Worm (Caenorhabditis elegans): ENCODE results near the gene bre-3.
A peak's percentile ranks its signal among the peaks of the same experiment; 100 is the strongest.

The bre-3 gene

ce11 chrIII:9501072-9501471 lies 15.8 kb upstream of the bre-3 start:
- TF ChIP-seq unc-39 (tag; optimal IDR thresholded peaks at IDR 0.05) (no peak), nhr-28 (tag; optimal IDR thresholded peaks at IDR 0.05) (no peak), elt-3 (tag; optimal IDR thresholded peaks at IDR 0.05) (no peak), flh-1 (GFP tag; optimal IDR thresholded peaks at IDR 0.05) (no peak), hlh-1 (tag; optimal IDR thresholded peaks at IDR 0.05) (no peak), mls-2 (tag; optimal IDR thresholded peaks at IDR 0.05) (no peak), mep-1 (tag; optimal IDR thresholded peaks at IDR 0.05) (no peak), bed-3 (GFP tag; optimal IDR thresholded peaks at IDR 0.05) (no peak), ztf-11 (tag; optimal IDR thresholded peaks at IDR 0.05) (no peak), ceh-83 (GFP tag; optimal IDR thresholded peaks at IDR 0.05) (no peak), nhr-76 (tag; optimal IDR thresholded peaks at IDR 0.05) (no peak), ces-1 (GFP tag; optimal IDR thresholded peaks at IDR 0.05) (no peak)

ce11 chrIII:9500267-9500666 lies 15.0 kb upstream of the bre-3 start, which contains the start of gene sod-4:
sod-4 (minus strand) TSS chrIII:9500375.
- TF ChIP-seq unc-62 (GFP tag; optimal IDR thresholded peaks at IDR 0.05): no peak
- TF ChIP-seq lin-32 (GFP tag; optimal IDR thresholded peaks at IDR 0.05): no peak
- TF ChIP-seq elt-3 (tag; optimal IDR thresholded peaks at IDR 0.05): no peak
- TF ChIP-seq unc-120 (tag; optimal IDR thresholded peaks at IDR 0.05; ENCODE audit: poor library complexity, severe bottlenecking): no peak
- TF ChIP-seq mep-1 (tag; optimal IDR thresholded peaks at IDR 0.05): no peak
- TF ChIP-seq hlh-1 (tag; optimal IDR thresholded peaks at IDR 0.05): no peak
- no peak for TF ChIP-seq snpc-4 (tag; optimal IDR thresholded peaks at IDR 0.05)
- TF ChIP-seq ztf-11 (tag; optimal IDR thresholded peaks at IDR 0.05): no peak
- no peak for TF ChIP-seq sptf-1 (tag; optimal IDR thresholded peaks at IDR 0.05)
- no peak for TF ChIP-seq ces-1 (GFP tag; optimal IDR thresholded peaks at IDR 0.05)
- no peak for TF ChIP-seq flh-1 (GFP tag; optimal IDR thresholded peaks at IDR 0.05)
- no peak for TF ChIP-seq blmp-1 (tag; optimal IDR thresholded peaks at IDR 0.05)

ce11 chrIII:9497412-9497811 lies 12.1 kb upstream of the bre-3 start:
- TF ChIP-seq unc-62 (GFP tag; optimal IDR thresholded peaks at IDR 0.05) (no peak), zip-8 (tag; optimal IDR thresholded peaks at IDR 0.05) (peak; percentile 94)

ce11 chrIII:9496083-9496482 lies 10.8 kb upstream of the bre-3 start:
- TF ChIP-seq snpc-4 (tag; optimal IDR thresholded peaks at IDR 0.05) (no peak), M03D4.4 (tag; optimal IDR thresholded peaks at IDR 0.05) (no peak), unc-39 (tag; optimal IDR thresholded peaks at IDR 0.05) (no peak), elt-1 (tag; optimal IDR thresholded peaks at IDR 0.05; ENCODE audit: borderline replicate concordance, insufficient read depth) (no peak), tbx-8 (GFP tag; optimal IDR thresholded peaks at IDR 0.05) (no peak)

- TF ChIP-seq nhr-28 (tag; optimal IDR thresholded peaks at IDR 0.05): no peak
- TF ChIP-seq ceh-43 (GFP tag; optimal IDR thresholded peaks at IDR 0.05): no peak
- TF ChIP-seq snpc-4 (tag; optimal IDR thresholded peaks at IDR 0.05): no peak
- TF ChIP-seq blmp-1 (tag; optimal IDR thresholded peaks at IDR 0.05): no peak
- TF ChIP-seq tbx-8 (GFP tag; optimal IDR thresholded peaks at IDR 0.05): no peak
- no peak for TF ChIP-seq drap-1 (GFP tag; optimal IDR thresholded peaks at IDR 0.05)
- no peak for TF ChIP-seq pha-4 (tag; optimal IDR thresholded peaks at IDR 0.05)
- no peak for TF ChIP-seq nhr-237 (tag; optimal IDR thresholded peaks at IDR 0.05)
- TF ChIP-seq ces-1 (GFP tag; optimal IDR thresholded peaks at IDR 0.05): no peak
- TF ChIP-seq elt-1 (tag; optimal IDR thresholded peaks at IDR 0.05; ENCODE audit: borderline replicate concordance, insufficient read depth): no peak
- no peak for TF ChIP-seq hlh-1 (tag; optimal IDR thresholded peaks at IDR 0.05)
Measured at ce11 chrIII:9494209-9494608, 8.9 kb upstream of the bre-3 start.

ce11 chrIII:9490783-9491547 lies 5.7 kb upstream of the bre-3 start, which contains the start of the genes dars-1 and ctr-9:
dars-1 (minus strand) TSS chrIII:9491215.
ctr-9 (plus strand) TSS chrIII:9491396.
- no peak for TF ChIP-seq unc-62 (GFP tag; optimal IDR thresholded peaks at IDR 0.05)
- no peak for TF ChIP-seq tbx-8 (GFP tag; optimal IDR thresholded peaks at IDR 0.05)
- TF ChIP-seq mab-5 (tag; optimal IDR thresholded peaks at IDR 0.05): no peak
- no peak for TF ChIP-seq pha-4 (tag; optimal IDR thresholded peaks at IDR 0.05)
- TF ChIP-seq ceh-83 (GFP tag; optimal IDR thresholded peaks at IDR 0.05): no peak
- TF ChIP-seq lin-32 (GFP tag; optimal IDR thresholded peaks at IDR 0.05): no peak
- TF ChIP-seq drap-1 (GFP tag; optimal IDR thresholded peaks at IDR 0.05): no peak
- TF ChIP-seq sptf-1 (tag; optimal IDR thresholded peaks at IDR 0.05): no peak
- no peak for TF ChIP-seq ztf-11 (tag; optimal IDR thresholded peaks at IDR 0.05)

All from whole organism, mixed stage, embryonic.